Worm (Caenorhabditis elegans): ENCODE results near the gene psf-1.

DNA sequence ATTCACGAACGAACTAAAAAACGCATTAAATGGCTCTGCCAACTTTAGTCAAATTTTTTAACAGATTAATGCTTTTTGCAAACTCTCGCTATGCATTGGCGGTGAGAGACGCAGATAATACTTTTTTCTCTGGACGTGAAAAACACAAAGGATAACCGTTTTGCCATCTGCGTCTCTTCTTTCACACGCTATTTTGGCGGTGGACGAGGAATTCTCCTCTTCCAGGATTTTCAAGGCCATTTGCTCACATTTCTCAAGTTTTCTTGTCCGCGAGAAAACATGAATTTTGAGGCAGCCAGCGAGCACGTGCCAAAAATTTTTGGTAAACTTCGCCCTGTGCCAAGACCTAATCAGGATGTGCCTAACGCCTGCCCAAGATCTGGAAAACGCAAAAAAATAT is 37.5 kb upstream of the psf-1 start:
- TF ChIP-seq lin-39 (tag; optimal IDR thresholded peaks at IDR 0.05) (no peak), elt-3 (tag; optimal IDR thresholded peaks at IDR 0.05) (no peak), ztf-11 (tag; optimal IDR thresholded peaks at IDR 0.05) (no peak), alr-1 (tag; optimal IDR thresholded peaks at IDR 0.05) (no peak), unc-62 (GFP tag; optimal IDR thresholded peaks at IDR 0.05) (no peak), sma-9 (GFP tag; optimal IDR thresholded peaks at IDR 0.05) (peak; percentile 48), sma-9 (tag; optimal IDR thresholded peaks at IDR 0.05) (no peak), nhr-77 (tag; optimal IDR thresholded peaks at IDR 0.05) (no peak), nhr-237 (tag; optimal IDR thresholded peaks at IDR 0.05) (no peak), nhr-10 (tag; optimal IDR thresholded peaks at IDR 0.05) (no peak), nhr-25 (tag; optimal IDR thresholded peaks at IDR 0.05) (no peak), ztf-4 (tag; optimal IDR thresholded peaks at IDR 0.05) (no peak)
